Worm (Caenorhabditis elegans): ENCODE results near the gene ZK686.6.

DNA sequence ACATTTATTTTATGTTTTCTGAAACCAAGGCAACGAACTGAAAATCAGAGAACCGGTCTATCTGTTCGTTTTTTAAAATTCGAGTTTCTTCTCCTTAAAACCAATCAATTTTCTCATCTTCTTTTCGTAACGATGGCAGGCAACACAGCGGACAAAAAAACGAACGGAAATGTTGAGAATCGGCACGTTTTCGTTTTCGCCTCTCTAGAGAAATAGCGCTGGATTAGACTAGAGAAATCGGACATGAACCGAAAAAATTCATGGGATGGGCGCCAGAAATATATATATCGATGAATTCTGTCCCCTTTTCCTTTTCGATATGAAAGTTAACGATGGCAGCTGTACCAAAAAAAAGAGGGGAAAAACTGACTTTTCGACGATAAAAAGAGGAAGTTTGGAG, 50.4 kb downstream of the ZK686.6 start:
- TF ChIP-seq ref-1 (GFP tag; conservative IDR thresholded peaks at IDR 0.05): no peak
- no peak for TF ChIP-seq ztf-29 (GFP tag; IDR thresholded peaks at IDR 0.05)
- TF ChIP-seq T22C8.4 (GFP tag; IDR thresholded peaks at IDR 0.05): no peak
- TF ChIP-seq tab-1 (GFP tag; IDR thresholded peaks at IDR 0.05): no peak
- TF ChIP-seq flt-1 (GFP tag; IDR thresholded peaks at IDR 0.05): no peak

Measured in whole organism, midembryonic.